Worm (Caenorhabditis elegans) whole organism, L1 larva: Measurements from ENCODE around the gene nhr-20.

Experiments
- aly-2 ChIP-seq: fragments of 150-350 bp; optimal IDR thresholded peaks from 2 replicates; lab custom pipeline; 2014; ENCODE audit warnings: missing biosample characterization, missing genetic modification characterization
- dpl-1 ChIP-seq, 3 experiments: fragments of 150-350 bp in 2 of 3; sonication (generic microtip) in 1 of 3; optimal IDR thresholded peaks; 2 replicates each; lab custom pipeline; 2014 to 2017; ENCODE audit warnings: missing biosample characterization in 3 of 3, missing genetic modification characterization in 3 of 3, missing genetic modification reagents in 3 of 3
- jun-1 ChIP-seq: fragments of 150-350 bp; optimal IDR thresholded peaks from 2 replicates; lab custom pipeline; 2014; ENCODE audit warnings: missing biosample characterization, missing genetic modification reagents, missing genetic modification characterization
- nhr-76 ChIP-seq: sonication (generic microtip); optimal IDR thresholded peaks from 2 replicates; lab custom pipeline; 2017; ENCODE audit warnings: missing biosample characterization, missing genetic modification characterization
- snpc-4 ChIP-seq: fragments of 150-350 bp; optimal IDR thresholded peaks from 2 replicates; lab custom pipeline; 2014; ENCODE audit warnings: missing biosample characterization, missing genetic modification characterization
- unc-86 ChIP-seq: sonication (generic microtip); optimal IDR thresholded peaks from 2 replicates; lab custom pipeline; 2016; ENCODE audit warnings: missing genetic modification characterization, missing compliant biosample characterization

DNA sequence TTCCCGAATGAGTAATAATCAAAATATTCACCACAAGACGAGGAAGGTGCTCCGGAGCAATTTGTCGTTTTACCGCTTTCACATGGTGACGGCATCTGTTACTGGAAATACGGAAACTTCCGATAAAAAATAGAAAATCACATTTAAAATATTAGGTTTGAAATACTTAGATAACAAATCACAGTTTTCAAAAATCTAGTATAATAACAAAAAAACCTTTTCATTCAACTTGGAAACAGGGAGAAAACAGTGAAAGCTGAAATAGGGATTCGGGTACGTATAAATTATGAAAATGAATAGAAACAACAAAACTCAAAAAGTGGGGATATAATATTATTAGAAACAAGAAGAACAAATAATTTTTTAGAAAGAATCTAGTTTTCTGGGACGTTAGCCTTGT, 51.7 kb downstream of the nhr-20 start, which contains the start of gene C16C10.1:
- no peak for TF ChIP-seq unc-86
- TF ChIP-seq dpl-1 (GFP tag; optimal IDR thresholded peaks at IDR 0.05; lab: Kevin White, UChicago) = no peak
- TF ChIP-seq jun-1 (tag; lab: Kevin White, UChicago) = no peak
- no peak for TF ChIP-seq aly-2
- TF ChIP-seq snpc-4 (tag; lab: Kevin White, UChicago) = no peak
- TF ChIP-seq nhr-76 = no peak
